Worm (Caenorhabditis elegans) whole organism, L4/young adult: ENCODE data around the gene cap-1.

Experiments
- dao-5 ChIP-seq: sonication (generic microtip); optimal IDR thresholded peaks from 2 replicates; lab custom pipeline; 2016; ENCODE audit warnings: missing genotype, missing genetic modification characterization, moderate library complexity, missing compliant biosample characterization
- him-1 ChIP-seq: sonication (generic microtip); optimal IDR thresholded peaks from 2 replicates; lab custom pipeline; 2016; ENCODE audit warnings: missing genotype, missing genetic modification reagents, missing genetic modification characterization, missing compliant biosample characterization

DNA sequence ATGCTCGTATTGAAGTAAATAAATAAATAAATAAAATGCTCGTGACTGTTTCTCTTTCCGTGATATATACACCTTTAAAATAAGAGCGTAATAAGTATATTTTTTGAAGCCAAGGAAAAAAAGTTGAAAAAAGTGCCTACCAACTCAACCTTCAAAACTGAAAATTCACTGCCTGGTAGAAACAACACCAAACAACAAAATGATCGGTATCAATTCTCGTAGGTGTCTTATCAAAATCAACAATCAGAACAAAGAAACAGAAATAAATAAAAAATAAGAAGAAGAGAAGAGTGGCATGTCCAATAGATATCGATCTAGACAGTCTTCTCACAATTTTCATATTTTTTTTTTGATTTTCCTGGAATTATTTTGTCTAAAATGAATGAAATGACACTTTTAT is 13.9 kb upstream of the cap-1 start, which contains the start of gene afmd-1:
- TF ChIP-seq him-1 (tag; lab: Kevin White, UChicago) (no peak), dao-5 (tag; lab: Kevin White, UChicago) (no peak)
